Fruit fly (Drosophila melanogaster) whole organism, pupa: ENCODE measurements around the gene CG3436.
A peak's percentile ranks its signal among the peaks of the same experiment; 100 is the strongest.

Experiments used
- CG10348 ChIP-seq: fragments of 200-800 bp; sonication (Bioruptor generic); IDR thresholded peaks from 2 replicates; pipeline ENCODE4 v1.3.6; 2022; ENCODE audit warnings: missing biosample characterization, missing genetic modification characterization
- CG12605 ChIP-seq: fragments of 200-800 bp; sonication (Bioruptor generic); IDR thresholded peaks from 2 replicates; pipeline ENCODE4 v1.3.6; 2022; ENCODE audit warnings: missing biosample characterization, missing genetic modification characterization
- CG13204 ChIP-seq: fragments of 200-800 bp; sonication (Bioruptor generic); optimal IDR thresholded peaks from 2 replicates; lab custom pipeline; 2018; ENCODE audit warnings: missing biosample characterization, mild to moderate bottlenecking, missing genetic modification characterization, moderate library complexity
- CG14655 ChIP-seq: fragments of 200-800 bp; sonication (Bioruptor generic); optimal IDR thresholded peaks from 3 replicates; lab custom pipeline; 2017; ENCODE audit warnings: mild to moderate bottlenecking, missing biosample characterization, missing genetic modification reagents, missing genetic modification characterization
- CG15710 ChIP-seq: fragments of 200-800 bp; sonication (Bioruptor generic); optimal IDR thresholded peaks from 2 replicates; lab custom pipeline; 2018; ENCODE audit warnings: missing biosample characterization, mild to moderate bottlenecking, missing genetic modification characterization, moderate library complexity
- CG17806 ChIP-seq: fragments of 200-800 bp; sonication (Bioruptor generic); optimal IDR thresholded peaks from 2 replicates; lab custom pipeline; 2018; ENCODE audit warnings: missing biosample characterization, mild to moderate bottlenecking, missing genetic modification characterization, moderate library complexity
- CG32121 ChIP-seq: fragments of 200-800 bp; sonication (Bioruptor generic); IDR thresholded peaks from 2 replicates; pipeline ENCODE4 v1.3.6; 2022; ENCODE audit warnings: missing biosample characterization, missing genetic modification characterization
- CG34367 ChIP-seq: fragments of 200-800 bp; sonication (Bioruptor generic); optimal IDR thresholded peaks from 2 replicates; lab custom pipeline; 2018; ENCODE audit warnings: missing biosample characterization, mild to moderate bottlenecking, missing genetic modification characterization
- CG4496 ChIP-seq: fragments of 200-800 bp; sonication (Bioruptor generic); IDR thresholded peaks from 3 replicates; pipeline ENCODE4 v1.3.6; 2022; ENCODE audit warnings: missing biosample characterization, missing genetic modification characterization
- CG8159 ChIP-seq: fragments of 200-800 bp; sonication (Bioruptor generic); optimal IDR thresholded peaks from 3 replicates; lab custom pipeline; 2018; ENCODE audit warnings: missing biosample characterization, mild to moderate bottlenecking, missing genetic modification characterization, moderate library complexity
- CG8301 ChIP-seq: fragments of 200-800 bp; sonication (Bioruptor generic); optimal IDR thresholded peaks from 2 replicates; lab custom pipeline; 2018; ENCODE audit warnings: missing biosample characterization, mild to moderate bottlenecking, missing genetic modification characterization
- CG9948 ChIP-seq: fragments of 200-800 bp; sonication (Bioruptor generic); optimal IDR thresholded peaks from 2 replicates; lab custom pipeline; 2018; ENCODE audit warnings: missing biosample characterization, mild to moderate bottlenecking, missing genetic modification characterization, moderate library complexity
- D1 ChIP-seq: fragments of 200-800 bp; sonication (Bioruptor generic); optimal IDR thresholded peaks from 2 replicates; lab custom pipeline; 2018; ENCODE audit warnings: missing biosample characterization, mild to moderate bottlenecking, missing genetic modification characterization, moderate library complexity
- EcR ChIP-seq: fragments of 200-800 bp; sonication (Bioruptor generic); optimal IDR thresholded peaks from 3 replicates; lab custom pipeline; 2019; ENCODE audit warnings: missing biosample characterization, missing genetic modification characterization, mild to moderate bottlenecking, moderate library complexity, missing genetic modification reagents
- Ets98B ChIP-seq: fragments of 200-800 bp; sonication (Bioruptor generic); IDR thresholded peaks from 2 replicates; pipeline ENCODE4 v1.3.6; 2022; ENCODE audit warnings: missing biosample characterization, missing genetic modification characterization
- Pif1A ChIP-seq: fragments of 200-800 bp; sonication (Bioruptor generic); optimal IDR thresholded peaks from 3 replicates; lab custom pipeline; 2016; ENCODE audit warnings: missing biosample characterization, missing genetic modification characterization
- Pif1B ChIP-seq: fragments of 200-800 bp; sonication (Bioruptor generic); optimal IDR thresholded peaks from 3 replicates; lab custom pipeline; 2016; ENCODE audit warnings: missing biosample characterization, missing genetic modification characterization
- Snoo ChIP-seq: fragments of 200-800 bp; sonication (Bioruptor generic); optimal IDR thresholded peaks from 3 replicates; lab custom pipeline; 2017; ENCODE audit warnings: missing biosample characterization, mild to moderate bottlenecking, missing genetic modification characterization, inconsistent platforms
- fd96Ca ChIP-seq: fragments of 200-800 bp; sonication (Bioruptor generic); IDR thresholded peaks from 3 replicates; pipeline ENCODE4 v1.3.6; 2022; ENCODE audit warnings: missing biosample characterization, missing genetic modification characterization
- gl ChIP-seq: fragments of 200-800 bp; sonication (Bioruptor generic); optimal IDR thresholded peaks from 2 replicates; lab custom pipeline; 2018; ENCODE audit warnings: missing biosample characterization, mild to moderate bottlenecking, missing genetic modification characterization
- rn ChIP-seq: fragments of 200-800 bp; sonication (Bioruptor generic); IDR thresholded peaks from 2 replicates; pipeline ENCODE4 v1.3.6; 2022; ENCODE audit warnings: missing biosample characterization, missing genetic modification characterization

Gene CG3436

dm6 chr2L:166115-167069, 10.6 kb downstream of the CG3436 start:
- TF ChIP-seq CG13204 (GFP tag; lab: Kevin White, UChicago) (peak; percentile 97), fd96Ca (GFP tag; lab: Robert Waterston, UW) (no peak), EcR (GFP tag; lab: Kevin White, UChicago) (peak; percentile 82), CG8159 (tag; lab: Kevin White, UChicago) (peak; percentile 88), CG17806 (tag; lab: Kevin White, UChicago) (peak; percentile 90), Pif1B (GFP tag; lab: Kevin White, UChicago) (peak; percentile 97), rn (GFP tag; lab: Robert Waterston, UW) (no peak), Snoo (tag; lab: Kevin White, UChicago) (peak; percentile 72), CG34367 (tag; lab: Kevin White, UChicago) (peak; percentile 95), CG8301 (tag; lab: Kevin White, UChicago) (peak; percentile 97), CG14655 (GFP tag; lab: Kevin White, UChicago) (peak; percentile 98), D1 (peak; percentile 80), CG32121 (no peak), CG15710 (tag; lab: Kevin White, UChicago) (peak; percentile 92), Pif1A (GFP tag; lab: Kevin White, UChicago) (peak; percentile 97), CG9948 (tag; lab: Kevin White, UChicago) (peak; percentile 90), Ets98B (GFP tag; lab: Robert Waterston, UW) (no peak), gl (tag; lab: Kevin White, UChicago) (peak; percentile 99)

dm6 chr2L:168270-168901, 12.6 kb downstream of the CG3436 start:
- TF ChIP-seq gl (tag; lab: Kevin White, UChicago) (peak; percentile 77), CG4496 (no peak), CG15710 (tag; lab: Kevin White, UChicago) (peak; percentile 33), CG14655 (GFP tag; lab: Kevin White, UChicago) (peak; percentile 42), rn (GFP tag; lab: Robert Waterston, UW) (no peak), CG8159 (tag; lab: Kevin White, UChicago) (peak; percentile 6), CG8301 (tag; lab: Kevin White, UChicago) (peak; percentile 33), fd96Ca (GFP tag; lab: Robert Waterston, UW) (no peak), Pif1A (GFP tag; lab: Kevin White, UChicago) (peak; percentile 40), D1 (no peak), CG10348 (no peak), CG34367 (tag; lab: Kevin White, UChicago) (peak; percentile 5), CG13204 (GFP tag; lab: Kevin White, UChicago) (peak; percentile 69), CG12605 (peak; percentile 36; the same call in 1 of the 2 replicates), CG17806 (tag; lab: Kevin White, UChicago) (peak; percentile 28), Pif1B (GFP tag; lab: Kevin White, UChicago) (no peak), EcR (GFP tag; lab: Kevin White, UChicago) (peak; percentile 61)

- TF ChIP-seq EcR (GFP tag; lab: Kevin White, UChicago) (no peak), Snoo (tag; lab: Kevin White, UChicago) (no peak), Pif1A (GFP tag; lab: Kevin White, UChicago) (no peak), Ets98B (GFP tag; lab: Robert Waterston, UW) (no peak), rn (GFP tag; lab: Robert Waterston, UW) (no peak), CG8159 (tag; lab: Kevin White, UChicago) (no peak), CG32121 (no peak), CG14655 (GFP tag; lab: Kevin White, UChicago) (no peak), CG13204 (GFP tag; lab: Kevin White, UChicago) (no peak), fd96Ca (GFP tag; lab: Robert Waterston, UW) (no peak), CG17806 (tag; lab: Kevin White, UChicago) (no peak)
Measured at dm6 chr2L:170383-170782, 14.6 kb downstream of the CG3436 start.

dm6 chr2L:171499-172250, 15.8 kb downstream of the CG3436 start:
- TF ChIP-seq CG17806 (tag; lab: Kevin White, UChicago) (peak; percentile 22), Pif1A (GFP tag; lab: Kevin White, UChicago) (peak; percentile 32), CG15710 (tag; lab: Kevin White, UChicago) (peak; percentile 48), rn (GFP tag; lab: Robert Waterston, UW) (no peak), CG9948 (tag; lab: Kevin White, UChicago) (peak; percentile 36), CG8159 (tag; lab: Kevin White, UChicago) (peak; percentile 23), CG12605 (peak; percentile 55; the same call in 1 of the 2 replicates), CG34367 (tag; lab: Kevin White, UChicago) (peak; percentile 37), CG8301 (tag; lab: Kevin White, UChicago) (peak; percentile 14), CG10348 (no peak), EcR (GFP tag; lab: Kevin White, UChicago) (peak; percentile 80), Snoo (tag; lab: Kevin White, UChicago) (peak; percentile 38), gl (tag; lab: Kevin White, UChicago) (peak; percentile 52), Pif1B (GFP tag; lab: Kevin White, UChicago) (peak; percentile 54), CG32121 (no peak), fd96Ca (GFP tag; lab: Robert Waterston, UW) (no peak), CG14655 (GFP tag; lab: Kevin White, UChicago) (no peak), Ets98B (GFP tag; lab: Robert Waterston, UW) (no peak), CG13204 (GFP tag; lab: Kevin White, UChicago) (peak; percentile 45), CG4496 (no peak), D1 (no peak)
